Worm (Caenorhabditis elegans) whole organism, late embryonic: ENCODE measurements around the gene Y51B9A.6.

ENCODE experiments used
- C08G9.2 ChIP-seq: sonication (generic microtip); optimal IDR thresholded peaks from 2 replicates; lab custom pipeline; 2016; ENCODE audit warnings: mild to moderate bottlenecking, missing genetic modification characterization, moderate library complexity, missing compliant biosample characterization
- F13H6.1 ChIP-seq: sonication (generic microtip); optimal IDR thresholded peaks from 2 replicates; lab custom pipeline; 2016; ENCODE audit warnings: missing genetic modification characterization, missing compliant biosample characterization
- K02D7.2 ChIP-seq: sonication (generic microtip); optimal IDR thresholded peaks from 2 replicates; lab custom pipeline; 2017; ENCODE audit warnings: mild to moderate bottlenecking, missing genetic modification characterization, missing compliant biosample characterization
- T23F11.4 ChIP-seq: fragments of 200-800 bp; sonication (Bioruptor generic); optimal IDR thresholded peaks from 2 replicates; lab custom pipeline; 2018; ENCODE audit warnings: mild to moderate bottlenecking, missing genetic modification characterization, missing compliant biosample characterization
- Y22D7AL.16 ChIP-seq: sonication (generic microtip); optimal IDR thresholded peaks from 2 replicates; lab custom pipeline; 2016; ENCODE audit warnings: missing genetic modification characterization, missing compliant biosample characterization
- ahr-1 ChIP-seq: sonication (generic microtip); optimal IDR thresholded peaks from 2 replicates; lab custom pipeline; 2016; ENCODE audit warnings: missing genetic modification characterization, missing compliant biosample characterization
- ceh-14 ChIP-seq: sonication (generic microtip); optimal IDR thresholded peaks from 2 replicates; lab custom pipeline; 2016; ENCODE audit warnings: missing genotype, missing genetic modification characterization, missing compliant biosample characterization
- ceh-2 ChIP-seq: sonication (generic microtip); optimal IDR thresholded peaks from 2 replicates; lab custom pipeline; 2016; ENCODE audit warnings: missing genotype, missing genetic modification characterization, missing compliant biosample characterization
- ceh-31 ChIP-seq: sonication (generic microtip); optimal IDR thresholded peaks from 2 replicates; lab custom pipeline; 2016; ENCODE audit warnings: missing genetic modification characterization, missing compliant biosample characterization
- ceh-34 ChIP-seq: sonication (generic microtip); optimal IDR thresholded peaks from 2 replicates; lab custom pipeline; 2016; ENCODE audit warnings: mild to moderate bottlenecking, missing genetic modification characterization, missing compliant biosample characterization
- ceh-9 ChIP-seq: sonication (generic microtip); optimal IDR thresholded peaks from 2 replicates; lab custom pipeline; 2016; ENCODE audit warnings: mild to moderate bottlenecking, missing genetic modification characterization, inconsistent platforms, missing compliant biosample characterization
- dmd-4 ChIP-seq: sonication (generic microtip); optimal IDR thresholded peaks from 2 replicates; lab custom pipeline; 2016; ENCODE audit warnings: borderline replicate concordance, missing genetic modification characterization, missing compliant biosample characterization
- dve-1 ChIP-seq: sonication (generic microtip); optimal IDR thresholded peaks from 2 replicates; lab custom pipeline; 2017; ENCODE audit warnings: antibody characterized with exemption, mild to moderate bottlenecking, missing genetic modification characterization, missing compliant biosample characterization
- elt-2 ChIP-seq: sonication (generic microtip); optimal IDR thresholded peaks from 2 replicates; lab custom pipeline; 2016; ENCODE audit warnings: missing genetic modification reagents, missing genetic modification characterization, missing compliant biosample characterization
- eyg-1 ChIP-seq: sonication (generic microtip); optimal IDR thresholded peaks from 2 replicates; lab custom pipeline; 2016; ENCODE audit warnings: missing genotype, missing genetic modification characterization, missing compliant biosample characterization
- fkh-10 ChIP-seq: fragments of 150-350 bp; optimal IDR thresholded peaks from 2 replicates; lab custom pipeline; 2014; ENCODE audit warnings: missing biosample characterization, missing genetic modification reagents, missing genetic modification characterization
- gmeb-2 ChIP-seq: sonication (generic microtip); optimal IDR thresholded peaks from 2 replicates; lab custom pipeline; 2016; ENCODE audit warnings: missing genetic modification characterization, inconsistent platforms, missing compliant biosample characterization
- hlh-30 ChIP-seq: sonication (generic microtip); optimal IDR thresholded peaks from 2 replicates; lab custom pipeline; 2017; ENCODE audit warnings: antibody characterized with exemption, missing genetic modification characterization, missing compliant biosample characterization; ENCODE audit not compliant: insufficient read depth
- hlh-8 ChIP-seq: sonication (generic microtip); optimal IDR thresholded peaks from 2 replicates; lab custom pipeline; 2016; ENCODE audit warnings: missing genotype, missing genetic modification characterization, missing compliant biosample characterization
- lin-11 ChIP-seq: fragments of 200-800 bp; sonication (Bioruptor generic); optimal IDR thresholded peaks from 2 replicates; lab custom pipeline; 2018; ENCODE audit warnings: mild to moderate bottlenecking, missing genetic modification characterization, missing compliant biosample characterization
- mec-3 ChIP-seq: sonication (generic microtip); optimal IDR thresholded peaks from 2 replicates; lab custom pipeline; 2016; ENCODE audit warnings: borderline replicate concordance, missing genetic modification characterization, missing compliant biosample characterization
- nhr-232 ChIP-seq: sonication (generic microtip); optimal IDR thresholded peaks from 2 replicates; lab custom pipeline; 2016; ENCODE audit warnings: missing genetic modification characterization, missing compliant biosample characterization
- npax-4 ChIP-seq: sonication (generic microtip); optimal IDR thresholded peaks from 2 replicates; lab custom pipeline; 2016; ENCODE audit warnings: missing genetic modification characterization, missing compliant biosample characterization
- odd-2 ChIP-seq: sonication (generic microtip); optimal IDR thresholded peaks from 2 replicates; lab custom pipeline; 2017; ENCODE audit warnings: antibody characterized with exemption, mild to moderate bottlenecking, missing genetic modification characterization, missing compliant biosample characterization
- pag-3 ChIP-seq: sonication (generic microtip); optimal IDR thresholded peaks from 2 replicates; lab custom pipeline; 2016; ENCODE audit warnings: missing compliant biosample characterization, missing genetic modification characterization, borderline replicate concordance
- pat-9 ChIP-seq: fragments of 200-800 bp; sonication (Bioruptor generic); optimal IDR thresholded peaks from 2 replicates; lab custom pipeline; 2018; ENCODE audit warnings: mild to moderate bottlenecking, missing genetic modification characterization, moderate library complexity, missing compliant biosample characterization
- pax-1 ChIP-seq: fragments of 150-350 bp; optimal IDR thresholded peaks from 2 replicates; lab custom pipeline; 2014; ENCODE audit warnings: missing biosample characterization, missing genetic modification characterization
- pha-2 ChIP-seq: sonication (generic microtip); optimal IDR thresholded peaks from 2 replicates; lab custom pipeline; 2017; ENCODE audit warnings: mild to moderate bottlenecking, missing genetic modification characterization, missing compliant biosample characterization
- pha-4 ChIP-seq: fragments of 150-350 bp; optimal IDR thresholded peaks from 2 replicates; lab custom pipeline; 2018; ENCODE audit warnings: missing biosample characterization, missing genetic modification reagents, missing genetic modification characterization
- sdc-2 ChIP-seq: sonication (generic microtip); optimal IDR thresholded peaks from 2 replicates; lab custom pipeline; 2016; ENCODE audit warnings: missing genotype, missing genetic modification characterization, missing compliant biosample characterization
- sox-2 ChIP-seq: fragments of 200-800 bp; sonication (Bioruptor generic); IDR thresholded peaks from 2 replicates; pipeline ENCODE4 v1.3.6; 2022; ENCODE audit warnings: missing genetic modification reagents, missing genetic modification characterization, missing compliant biosample characterization
- tbx-7 ChIP-seq: sonication (generic microtip); optimal IDR thresholded peaks from 2 replicates; lab custom pipeline; 2016; ENCODE audit warnings: missing genotype, missing genetic modification characterization, missing compliant biosample characterization
- ttx-3 ChIP-seq: sonication (generic microtip); optimal IDR thresholded peaks from 2 replicates; lab custom pipeline; 2016; ENCODE audit warnings: missing genetic modification reagents, missing genetic modification characterization, missing compliant biosample characterization
- unc-3 ChIP-seq, 2 experiments: fragments of 200-800 bp in 1 of 2; sonication (Bioruptor generic) in 1 of 2; sonication (generic microtip) in 1 of 2; conservative IDR thresholded peaks in 1 of 2; optimal IDR thresholded peaks in 1 of 2; 2 replicates each; pipeline versions ENCODE4 v1.3.6 to Lab custom; 2016 to 2022; ENCODE audit warnings: missing compliant biosample characterization in 2 of 2, missing genetic modification characterization in 2 of 2, missing genetic modification reagents in 1 of 2
- unc-55 ChIP-seq: sonication (generic microtip); optimal IDR thresholded peaks from 2 replicates; lab custom pipeline; 2017; ENCODE audit warnings: missing biosample characterization, missing genetic modification reagents, missing genetic modification characterization
- unc-86 ChIP-seq: sonication (generic microtip); optimal IDR thresholded peaks from 2 replicates; lab custom pipeline; 2016; ENCODE audit warnings: missing genetic modification characterization, missing compliant biosample characterization

The Y51B9A.6 gene

ce11 chrII:9440060-9440459, 37.1 kb upstream of the Y51B9A.6 start, which contains the start of gene chil-17:
Gene chil-17, minus strand, starts transcription at chrII:9440160.
- no peak for TF ChIP-seq ttx-3 (tag; lab: Kevin White, UChicago)
- no peak for TF ChIP-seq ceh-34
- TF ChIP-seq mec-3 (tag; lab: Kevin White, UChicago) = no peak
- no peak for TF ChIP-seq pha-2 (tag; lab: Kevin White, UChicago)
- TF ChIP-seq unc-86 (tag; lab: Kevin White, UChicago) = no peak
- TF ChIP-seq fkh-10 (GFP tag; lab: Kevin White, UChicago) = no peak
- TF ChIP-seq eyg-1 = no peak
- no peak for TF ChIP-seq elt-2 (tag; lab: Kevin White, UChicago)
- TF ChIP-seq pat-9 (tag; lab: Kevin White, UChicago) = no peak
- no peak for TF ChIP-seq hlh-8 (tag; lab: Kevin White, UChicago)
- TF ChIP-seq pax-1 = no peak
- no peak for TF ChIP-seq Y22D7AL.16 (tag; lab: Kevin White, UChicago)
- no peak for TF ChIP-seq nhr-232
- no peak for TF ChIP-seq dve-1 (tag; lab: Kevin White, UChicago)
- TF ChIP-seq ahr-1 (tag; lab: Kevin White, UChicago) = no peak
- no peak for TF ChIP-seq ceh-31
- no peak for TF ChIP-seq ceh-14 (tag; lab: Kevin White, UChicago)
- TF ChIP-seq, all 69 proteins: peak for 0

ce11 chrII:9438853-9439252, 35.9 kb upstream of the Y51B9A.6 start:
- TF ChIP-seq unc-55 (GFP tag; lab: Kevin White, UChicago) (no peak), pax-1 (no peak), lin-11 (tag; lab: Kevin White, UChicago) (no peak), elt-2 (tag; lab: Kevin White, UChicago) (no peak), F13H6.1 (no peak), dmd-4 (no peak), fkh-10 (GFP tag; lab: Kevin White, UChicago) (no peak), ceh-9 (no peak), unc-3 (GFP tag; conservative IDR thresholded peaks at IDR 0.05; lab: Robert Waterston, UW) (no peak), unc-3 (tag; optimal IDR thresholded peaks at IDR 0.05; lab: Kevin White, UChicago) (no peak), unc-86 (tag; lab: Kevin White, UChicago) (no peak), npax-4 (tag; lab: Kevin White, UChicago) (no peak)
- TF ChIP-seq, all 69 proteins: peak for 0

- TF ChIP-seq npax-4 (tag; lab: Kevin White, UChicago) (no peak), pax-1 (no peak), ceh-14 (tag; lab: Kevin White, UChicago) (no peak), K02D7.2 (tag; lab: Kevin White, UChicago) (no peak)
Observed at ce11 chrII:9438227-9438626, 35.2 kb upstream of the Y51B9A.6 start, which contains the start of gene chil-13. Gene chil-13, minus strand, starts transcription at chrII:9438327.

- no peak for TF ChIP-seq gmeb-2 (tag; lab: Kevin White, UChicago)
- no peak for TF ChIP-seq ahr-1 (tag; lab: Kevin White, UChicago)
- no peak for TF ChIP-seq unc-86 (tag; lab: Kevin White, UChicago)
- TF ChIP-seq pat-9 (tag; lab: Kevin White, UChicago) = no peak
- TF ChIP-seq sox-2 (GFP tag; lab: Robert Waterston, UW) = no peak
- TF ChIP-seq C08G9.2 (tag; lab: Kevin White, UChicago) = no peak
- TF ChIP-seq tbx-7 = no peak
- TF ChIP-seq pag-3 (tag; lab: Kevin White, UChicago) = no peak
- no peak for TF ChIP-seq F13H6.1
- no peak for TF ChIP-seq Y22D7AL.16 (tag; lab: Kevin White, UChicago)
- no peak for TF ChIP-seq pha-4 (tag; lab: Kevin White, UChicago)
- TF ChIP-seq T23F11.4 (GFP tag; lab: Kevin White, UChicago) = no peak
- TF ChIP-seq ceh-2 (tag; lab: Kevin White, UChicago) = no peak
- TF ChIP-seq ceh-9 = no peak
- TF ChIP-seq hlh-30 = no peak
- TF ChIP-seq sdc-2 (tag; lab: Kevin White, UChicago) = no peak
- TF ChIP-seq odd-2 = no peak
Observed at ce11 chrII:9436009-9436408, 33.0 kb upstream of the Y51B9A.6 start, which contains the start of gene kin-16. Gene kin-16, minus strand, starts transcription at chrII:9436109.
